Worm (Caenorhabditis elegans): Measurements from ENCODE around the gene nucl-1.

Gene nucl-1

DNA sequence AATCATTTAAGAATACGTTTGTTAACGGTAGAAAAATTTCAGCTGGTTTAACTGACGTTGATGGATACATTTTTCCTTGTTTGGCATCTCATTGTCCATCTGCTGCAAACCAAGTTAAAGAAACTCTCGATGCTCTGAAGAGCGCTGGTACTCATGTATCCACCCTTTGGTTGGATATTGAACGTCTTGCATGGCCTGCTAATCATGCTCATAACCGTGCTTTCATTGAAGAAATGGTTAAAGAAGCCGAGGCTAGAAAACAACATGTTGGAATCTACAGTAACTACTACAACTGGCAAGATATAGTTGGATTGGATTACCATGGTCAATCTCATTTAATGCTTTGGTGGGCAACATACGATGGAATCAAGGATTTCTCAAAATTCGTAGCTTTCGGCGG is 43.7 kb upstream of the nucl-1 start:
- TF ChIP-seq drap-1 (GFP tag; optimal IDR thresholded peaks at IDR 0.05) (no peak), unc-62 (GFP tag; optimal IDR thresholded peaks at IDR 0.05) (no peak), elt-1 (tag; optimal IDR thresholded peaks at IDR 0.05; ENCODE audit: borderline replicate concordance, insufficient read depth) (no peak), lsy-2 (tag; optimal IDR thresholded peaks at IDR 0.05) (no peak), unc-39 (tag; optimal IDR thresholded peaks at IDR 0.05) (no peak), ceh-39 (tag; optimal IDR thresholded peaks at IDR 0.05) (no peak), bed-3 (GFP tag; optimal IDR thresholded peaks at IDR 0.05) (no peak), mab-5 (tag; optimal IDR thresholded peaks at IDR 0.05) (no peak), nhr-12 (tag; optimal IDR thresholded peaks at IDR 0.05) (no peak), flh-1 (GFP tag; optimal IDR thresholded peaks at IDR 0.05) (no peak)

DNA sequence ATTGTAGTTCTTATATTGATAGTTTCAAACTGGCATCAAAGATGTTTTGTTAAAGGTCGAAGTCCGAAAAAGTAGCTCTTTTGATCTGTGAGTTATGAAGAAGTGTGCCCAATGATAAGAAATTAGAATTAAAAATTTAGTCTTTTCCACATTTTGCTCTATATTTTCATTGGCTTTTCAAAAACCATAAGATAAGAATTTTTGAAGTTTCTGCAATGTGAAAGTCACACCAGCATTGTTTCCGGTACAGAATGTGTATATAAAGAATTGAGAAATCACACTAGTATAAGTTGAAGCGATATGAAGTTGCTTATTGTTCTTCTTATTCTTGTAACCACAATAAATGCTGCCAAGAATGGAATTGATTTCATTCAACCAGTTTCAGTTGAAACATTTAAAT is 43.2 kb upstream of the nucl-1 start, which contains the start of gene lys-10:
Gene lys-10 (plus strand): TSS at position 301 of the 400 bp plus-strand sequence.
- TF ChIP-seq hlh-1 (tag; optimal IDR thresholded peaks at IDR 0.05) (no peak), ces-1 (GFP tag; optimal IDR thresholded peaks at IDR 0.05) (no peak), sptf-1 (tag; optimal IDR thresholded peaks at IDR 0.05) (no peak), unc-39 (tag; optimal IDR thresholded peaks at IDR 0.05) (no peak), mab-5 (tag; optimal IDR thresholded peaks at IDR 0.05) (no peak), cnd-1 (tag; optimal IDR thresholded peaks at IDR 0.05) (no peak), lin-13 (tag; optimal IDR thresholded peaks at IDR 0.05) (no peak)

DNA sequence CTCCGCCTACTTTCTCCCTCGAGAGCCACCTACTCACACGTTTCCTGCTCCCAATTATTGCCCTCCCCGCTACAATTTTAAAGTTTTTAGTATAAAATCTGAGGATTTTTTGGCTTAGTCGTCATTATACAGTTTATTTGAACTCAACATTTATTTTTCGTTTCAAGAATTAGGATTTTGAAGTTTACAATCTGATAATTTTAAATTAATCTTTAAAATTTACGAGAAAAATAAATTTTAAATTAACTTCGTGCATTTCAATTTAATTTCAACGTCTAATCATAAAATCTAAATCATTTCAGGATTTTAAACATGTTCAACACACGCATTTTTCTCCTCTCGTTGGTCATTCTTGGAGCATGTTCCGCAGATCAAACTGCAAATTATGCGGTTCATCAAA is 39.6 kb upstream of the nucl-1 start, which contains the start of gene F35H10.2:
Gene F35H10.2 (plus strand): TSS at position 301 of the 400 bp plus-strand sequence.
- TF ChIP-seq hlh-1 (tag; optimal IDR thresholded peaks at IDR 0.05), result no peak
- no peak for TF ChIP-seq drap-1 (GFP tag; optimal IDR thresholded peaks at IDR 0.05)
- no peak for TF ChIP-seq ztf-11 (tag; optimal IDR thresholded peaks at IDR 0.05)
- TF ChIP-seq unc-62 (GFP tag; optimal IDR thresholded peaks at IDR 0.05), result no peak
- no peak for TF ChIP-seq nhr-76 (tag; optimal IDR thresholded peaks at IDR 0.05)
- no peak for TF ChIP-seq elt-1 (tag; optimal IDR thresholded peaks at IDR 0.05; ENCODE audit: borderline replicate concordance, insufficient read depth)
- TF ChIP-seq bed-3 (GFP tag; optimal IDR thresholded peaks at IDR 0.05), result no peak
- no peak for TF ChIP-seq ham-2 (GFP tag; optimal IDR thresholded peaks at IDR 0.05)
- no peak for TF ChIP-seq sptf-1 (tag; optimal IDR thresholded peaks at IDR 0.05)
- TF ChIP-seq ces-1 (GFP tag; optimal IDR thresholded peaks at IDR 0.05), result no peak

DNA sequence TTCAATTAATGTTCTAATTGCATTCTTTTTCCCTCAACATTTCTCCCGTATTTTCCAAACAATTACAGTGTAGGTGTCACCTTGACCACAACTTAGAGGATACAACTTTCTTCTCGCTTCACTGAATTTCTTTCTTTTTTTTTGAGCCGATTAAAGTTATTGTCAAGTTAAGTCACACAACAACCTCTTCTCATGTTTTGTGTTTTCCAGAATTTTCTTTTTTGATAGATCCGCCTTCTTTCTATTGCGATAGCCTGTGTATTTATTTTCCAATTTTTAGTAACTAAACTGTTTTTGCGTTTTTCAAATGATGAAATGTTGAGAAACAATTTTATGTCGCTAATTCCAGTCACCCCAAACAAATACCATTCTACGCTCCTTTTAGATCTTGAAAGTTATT is 36.3 kb upstream of the nucl-1 start, which contains the start of gene F35H10.3:
Gene F35H10.3 (plus strand): TSS at position 301 of the 400 bp plus-strand sequence.
- TF ChIP-seq unc-120 (tag; optimal IDR thresholded peaks at IDR 0.05; ENCODE audit: poor library complexity, severe bottlenecking) (no peak), zip-8 (tag; optimal IDR thresholded peaks at IDR 0.05) (no peak), ceh-39 (tag; optimal IDR thresholded peaks at IDR 0.05) (no peak), unc-39 (tag; optimal IDR thresholded peaks at IDR 0.05) (no peak), unc-62 (GFP tag; optimal IDR thresholded peaks at IDR 0.05) (no peak), snpc-4 (tag; optimal IDR thresholded peaks at IDR 0.05) (no peak), pha-4 (tag; optimal IDR thresholded peaks at IDR 0.05) (no peak), hlh-1 (tag; optimal IDR thresholded peaks at IDR 0.05) (no peak), ztf-11 (tag; optimal IDR thresholded peaks at IDR 0.05) (no peak), blmp-1 (tag; optimal IDR thresholded peaks at IDR 0.05) (no peak), flh-1 (GFP tag; optimal IDR thresholded peaks at IDR 0.05) (no peak), M03D4.4 (tag; optimal IDR thresholded peaks at IDR 0.05) (no peak), ham-2 (GFP tag; optimal IDR thresholded peaks at IDR 0.05) (no peak), nhr-28 (tag; optimal IDR thresholded peaks at IDR 0.05) (no peak), bed-3 (GFP tag; optimal IDR thresholded peaks at IDR 0.05) (no peak), tbx-8 (GFP tag; optimal IDR thresholded peaks at IDR 0.05) (no peak), elt-3 (tag; optimal IDR thresholded peaks at IDR 0.05) (no peak), sptf-1 (tag; optimal IDR thresholded peaks at IDR 0.05) (no peak), cnd-1 (tag; optimal IDR thresholded peaks at IDR 0.05) (no peak)

DNA sequence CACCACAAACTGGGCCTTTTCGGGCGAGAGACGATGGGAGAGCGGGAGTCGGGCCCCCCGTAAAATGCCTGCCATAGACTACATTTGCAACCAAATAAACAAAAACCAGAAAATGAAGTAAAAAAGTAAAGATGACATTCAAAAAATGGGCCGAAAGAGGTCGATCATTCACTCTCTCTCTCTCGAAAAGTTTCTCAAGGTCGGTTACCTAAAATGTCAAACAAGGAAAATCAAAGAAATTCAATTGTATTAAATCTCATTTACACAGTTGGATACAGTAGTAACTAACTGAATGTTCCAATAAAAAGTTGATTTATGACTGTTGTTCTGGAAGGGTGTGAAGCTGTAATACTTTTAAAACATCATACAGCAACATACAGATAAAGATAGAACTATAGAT is 29.5 kb upstream of the nucl-1 start:
- TF ChIP-seq sptf-1 (tag; optimal IDR thresholded peaks at IDR 0.05), result no peak
- TF ChIP-seq blmp-1 (tag; optimal IDR thresholded peaks at IDR 0.05), result no peak
- TF ChIP-seq nhr-76 (tag; optimal IDR thresholded peaks at IDR 0.05), result no peak
- TF ChIP-seq zip-8 (tag; optimal IDR thresholded peaks at IDR 0.05), result no peak
- no peak for TF ChIP-seq mep-1 (tag; optimal IDR thresholded peaks at IDR 0.05)
- TF ChIP-seq elt-3 (tag; optimal IDR thresholded peaks at IDR 0.05), result no peak
- TF ChIP-seq lsy-2 (tag; optimal IDR thresholded peaks at IDR 0.05), result no peak
- no peak for TF ChIP-seq snpc-4 (tag; optimal IDR thresholded peaks at IDR 0.05)
- TF ChIP-seq ztf-11 (tag; optimal IDR thresholded peaks at IDR 0.05), result no peak
- TF ChIP-seq unc-39 (tag; optimal IDR thresholded peaks at IDR 0.05), result no peak
- TF ChIP-seq unc-62 (GFP tag; optimal IDR thresholded peaks at IDR 0.05), result no peak
- no peak for TF ChIP-seq ham-2 (GFP tag; optimal IDR thresholded peaks at IDR 0.05)

DNA sequence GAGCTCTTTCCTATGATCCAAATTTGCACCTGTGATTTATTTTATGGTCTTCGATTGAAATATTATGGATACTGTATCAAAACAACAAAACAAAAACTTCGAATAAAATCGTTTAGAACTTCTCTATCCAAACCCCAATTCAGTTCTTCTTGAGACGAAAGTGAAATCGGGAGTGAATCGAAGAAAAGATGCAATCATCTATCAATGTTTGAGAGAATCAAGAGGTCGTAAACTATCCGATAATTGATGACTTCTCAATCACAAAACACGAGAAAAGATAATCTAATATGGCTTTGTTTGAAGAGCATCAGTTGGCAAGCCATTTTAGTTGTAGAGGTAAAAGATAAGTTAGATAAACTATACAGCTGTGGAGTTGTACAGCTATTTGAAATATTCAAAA is 28.5 kb upstream of the nucl-1 start:
- no peak for TF ChIP-seq nhr-2 (tag; optimal IDR thresholded peaks at IDR 0.05)
- no peak for TF ChIP-seq ceh-43 (GFP tag; optimal IDR thresholded peaks at IDR 0.05)
- no peak for TF ChIP-seq hlh-1 (tag; optimal IDR thresholded peaks at IDR 0.05)
- TF ChIP-seq zip-8 (tag; optimal IDR thresholded peaks at IDR 0.05), result no peak
- TF ChIP-seq pha-4 (tag; optimal IDR thresholded peaks at IDR 0.05), result no peak
- TF ChIP-seq ceh-39 (tag; optimal IDR thresholded peaks at IDR 0.05), result no peak
- no peak for TF ChIP-seq unc-39 (tag; optimal IDR thresholded peaks at IDR 0.05)
- TF ChIP-seq M03D4.4 (tag; optimal IDR thresholded peaks at IDR 0.05), result no peak
- no peak for TF ChIP-seq snpc-4 (tag; optimal IDR thresholded peaks at IDR 0.05)
- no peak for TF ChIP-seq unc-120 (tag; optimal IDR thresholded peaks at IDR 0.05; ENCODE audit: poor library complexity, severe bottlenecking)
- TF ChIP-seq nhr-76 (tag; optimal IDR thresholded peaks at IDR 0.05), result no peak
- TF ChIP-seq mab-5 (tag; optimal IDR thresholded peaks at IDR 0.05), result no peak
- TF ChIP-seq ham-2 (GFP tag; optimal IDR thresholded peaks at IDR 0.05), result no peak

Measured in whole organism, mixed stage, embryonic.